Fruit fly (Drosophila melanogaster) whole organism, wandering third instar larva: ENCODE data around the gene CG15253.
"Not testable (repeated sequence)": the region's sequence is repeated elsewhere in the genome, so short reads cannot be mapped to it uniquely, and the experiment has no call there.

Experiments used
- Abd-B ChIP-seq: fragments of >200 bp; optimal IDR thresholded peaks from 2 replicates; lab custom pipeline; 2017; ENCODE audit warnings: missing biosample characterization, missing genetic modification characterization
- CG9705 ChIP-seq: fragments of 200-800 bp; sonication (Bioruptor generic); optimal IDR thresholded peaks from 2 replicates; lab custom pipeline; 2018; ENCODE audit warnings: missing biosample characterization, mild to moderate bottlenecking, missing genetic modification characterization
- CrebA ChIP-seq: fragments of 200-800 bp; sonication (Bioruptor generic); optimal IDR thresholded peaks from 2 replicates; lab custom pipeline; 2016; ENCODE audit warnings: missing biosample characterization, mild to moderate bottlenecking, missing genetic modification characterization, borderline replicate concordance
- Dfd ChIP-seq: fragments of >200 bp; optimal IDR thresholded peaks from 2 replicates; lab custom pipeline; 2017; ENCODE audit warnings: missing biosample characterization, missing genetic modification characterization
- Dif ChIP-seq: fragments of 200-275, 200-300 bp; sonication (Bioruptor generic); optimal IDR thresholded peaks from 2 replicates; lab custom pipeline; 2018; ENCODE audit warnings: missing biosample characterization, missing genetic modification characterization; ENCODE audit not compliant: partially characterized antibody
- GATAd ChIP-seq: sonication (Bioruptor generic); optimal IDR thresholded peaks from 2 replicates; lab custom pipeline; 2016; ENCODE audit warnings: missing biosample characterization, missing genetic modification characterization
- HLH106 ChIP-seq: fragments of 200-800 bp; optimal IDR thresholded peaks from 3 replicates; lab custom pipeline; 2019; ENCODE audit warnings: missing biosample characterization, mild to moderate bottlenecking, missing genetic modification characterization, moderate library complexity
- Hnf4 ChIP-seq: fragments of 200-800 bp; sonication (Bioruptor generic); optimal IDR thresholded peaks from 2 replicates; lab custom pipeline; 2016; ENCODE audit warnings: missing biosample characterization, mild to moderate bottlenecking, missing genetic modification characterization
- Hr78 ChIP-seq: fragments of >200 bp; optimal IDR thresholded peaks from 2 replicates; lab custom pipeline; 2017; ENCODE audit warnings: missing biosample characterization, missing genetic modification characterization
- Hr83 ChIP-seq: fragments of 200-300 bp; sonication (Bioruptor generic); optimal IDR thresholded peaks from 2 replicates; lab custom pipeline; 2016; ENCODE audit warnings: missing biosample characterization, mild to moderate bottlenecking, missing genetic modification characterization, moderate library complexity; ENCODE audit not compliant: poor library complexity, severe bottlenecking
- Jra ChIP-seq: sonication (Bioruptor generic); optimal IDR thresholded peaks from 2 replicates; lab custom pipeline; 2016; ENCODE audit warnings: missing biosample characterization, missing genetic modification characterization
- Mio ChIP-seq: sonication (Bioruptor generic); optimal IDR thresholded peaks from 2 replicates; lab custom pipeline; 2016; ENCODE audit warnings: missing biosample characterization, missing genetic modification characterization
- Myc ChIP-seq: fragments of >200 bp; optimal IDR thresholded peaks from 2 replicates; lab custom pipeline; 2017
- OdsH ChIP-seq: fragments of 200-800 bp; sonication (Bioruptor generic); optimal IDR thresholded peaks from 2 replicates; lab custom pipeline; 2016; ENCODE audit warnings: missing biosample characterization, mild to moderate bottlenecking, missing genetic modification characterization
- Rel ChIP-seq, 2 experiments: fragments of 200-800 bp; sonication (Bioruptor generic) in 1 of 2; optimal IDR thresholded peaks; 2 replicates in 1 of 2; 3 replicates in 1 of 2; lab custom pipeline; 2016 to 2019; ENCODE audit warnings: mild to moderate bottlenecking in 2 of 2, missing biosample characterization in 2 of 2, missing genetic modification characterization in 2 of 2, moderate library complexity in 1 of 2
- Sp1 ChIP-seq: fragments of 200-800 bp; sonication (Bioruptor generic); optimal IDR thresholded peaks from 3 replicates; lab custom pipeline; 2019; ENCODE audit warnings: missing biosample characterization, mild to moderate bottlenecking, missing genetic modification characterization, moderate library complexity
- br ChIP-seq: fragments of 200-800 bp; sonication (Bioruptor generic); optimal IDR thresholded peaks from 2 replicates; lab custom pipeline; 2016; ENCODE audit warnings: missing biosample characterization, missing genetic modification characterization
- brk ChIP-seq: fragments of 200-800 bp; sonication (Bioruptor generic); optimal IDR thresholded peaks from 2 replicates; lab custom pipeline; 2016; ENCODE audit warnings: missing biosample characterization, mild to moderate bottlenecking, missing genetic modification characterization
- dl ChIP-seq, 2 experiments: fragments of 175-275, 200-275 bp in 1 of 2; fragments of 200-275 bp in 1 of 2; sonication (Bioruptor generic); optimal IDR thresholded peaks; lab custom pipeline; 2018; ENCODE audit warnings: mild to moderate bottlenecking in 2 of 2, missing biosample characterization in 2 of 2, missing genetic modification characterization in 2 of 2, moderate library complexity in 2 of 2; ENCODE audit not compliant: partially characterized antibody in 2 of 2, insufficient read depth in 1 of 2
- dmrt93B ChIP-seq: fragments of 200-800 bp; sonication (Bioruptor generic); optimal IDR thresholded peaks from 2 replicates; lab custom pipeline; 2018; ENCODE audit warnings: missing biosample characterization, mild to moderate bottlenecking, missing genetic modification characterization
- dsf ChIP-seq: sonication (Bioruptor generic); optimal IDR thresholded peaks from 2 replicates; lab custom pipeline; 2016; ENCODE audit warnings: missing biosample characterization, missing genetic modification characterization, borderline replicate concordance
- ey ChIP-seq: fragments of 200-800 bp; sonication (Bioruptor generic); optimal IDR thresholded peaks from 2 replicates; lab custom pipeline; 2016; ENCODE audit warnings: missing biosample characterization, missing genetic modification characterization
- fru ChIP-seq: fragments of 200-800 bp; sonication (Bioruptor generic); optimal IDR thresholded peaks from 3 replicates; lab custom pipeline; 2016; ENCODE audit warnings: missing biosample characterization, mild to moderate bottlenecking, missing genetic modification characterization
- h ChIP-seq: fragments of 200-800 bp; sonication (Bioruptor generic); optimal IDR thresholded peaks from 3 replicates; lab custom pipeline; 2016; ENCODE audit warnings: missing biosample characterization, mild to moderate bottlenecking, missing genetic modification characterization
- jim ChIP-seq: fragments of 175-275, 200-325 bp; sonication (Bioruptor generic); optimal IDR thresholded peaks from 2 replicates; lab custom pipeline; 2016; ENCODE audit warnings: missing biosample characterization, mild to moderate bottlenecking, missing genetic modification characterization
- lola ChIP-seq: fragments of >200 bp; optimal IDR thresholded peaks from 2 replicates; lab custom pipeline; 2017; ENCODE audit warnings: missing biosample characterization, missing genetic modification characterization
- pan ChIP-seq: fragments of >200 bp; optimal IDR thresholded peaks from 2 replicates; lab custom pipeline; 2017
- psq ChIP-seq: fragments of 200-800 bp; sonication (Bioruptor generic); optimal IDR thresholded peaks from 3 replicates; lab custom pipeline; 2017; ENCODE audit warnings: missing biosample characterization, mild to moderate bottlenecking, missing genetic modification characterization, moderate library complexity
- rgr ChIP-seq: fragments of 200-800 bp; sonication (Bioruptor generic); optimal IDR thresholded peaks from 3 replicates; lab custom pipeline; 2016; ENCODE audit warnings: missing biosample characterization, mild to moderate bottlenecking, missing genetic modification characterization
- sage ChIP-seq: fragments of 200-800 bp; sonication (Bioruptor generic); optimal IDR thresholded peaks from 2 replicates; lab custom pipeline; 2016; ENCODE audit warnings: missing biosample characterization, mild to moderate bottlenecking, missing genetic modification characterization
- sv ChIP-seq: fragments of 200-800 bp; sonication (Bioruptor generic); optimal IDR thresholded peaks from 3 replicates; lab custom pipeline; 2016; ENCODE audit warnings: missing biosample characterization, missing genetic modification characterization
- tai ChIP-seq: sonication (Bioruptor generic); optimal IDR thresholded peaks from 2 replicates; lab custom pipeline; 2016; ENCODE audit warnings: missing biosample characterization, missing genetic modification characterization
- usp ChIP-seq: fragments of >200 bp; optimal IDR thresholded peaks from 2 replicates; lab custom pipeline; 2017; ENCODE audit warnings: missing biosample characterization, missing genetic modification characterization
- woc ChIP-seq: sonication (Bioruptor generic); optimal IDR thresholded peaks from 2 replicates; lab custom pipeline; 2016; ENCODE audit warnings: missing biosample characterization, mild to moderate bottlenecking, missing genetic modification characterization

CG15253 gene

dm6 chr2L:15616251-15616650 lies at the start of gene CG15253:
CG15253 (minus strand) TSS chr2L:15616351.
- no peak for TF ChIP-seq fru (GFP tag; lab: Kevin White, UChicago)
- TF ChIP-seq jim (GFP tag; lab: Kevin White, UChicago), result no peak
- no peak for TF ChIP-seq Dfd (GFP tag; lab: Kevin White, UChicago)
- TF ChIP-seq CrebA (GFP tag; lab: Kevin White, UChicago), result no peak
- no peak for TF ChIP-seq pan (lab: Kevin White, UChicago)
- TF ChIP-seq Sp1 (GFP tag; lab: Kevin White, UChicago), result no peak
- no peak for TF ChIP-seq lola (GFP tag; lab: Kevin White, UChicago)
- no peak for TF ChIP-seq HLH106 (tag; lab: Kevin White, UChicago)
- no peak for TF ChIP-seq dl (GFP tag; optimal IDR thresholded peaks at IDR 0.05; lab: Kevin White, UChicago; ENCODE audit: insufficient read depth in 1 of 2, partially characterized antibody in 2 of 2)
- no peak for TF ChIP-seq Dif (GFP tag; lab: Kevin White, UChicago)
- no peak for TF ChIP-seq br (GFP tag; lab: Kevin White, UChicago)
- TF ChIP-seq usp (GFP tag; lab: Kevin White, UChicago), result no peak
- no peak for TF ChIP-seq Jra (GFP tag; lab: Kevin White, UChicago)
- no peak for TF ChIP-seq brk (GFP tag; lab: Kevin White, UChicago)
- TF ChIP-seq Hnf4, result no peak
- TF ChIP-seq sv (GFP tag; lab: Kevin White, UChicago), result no peak

DNA sequence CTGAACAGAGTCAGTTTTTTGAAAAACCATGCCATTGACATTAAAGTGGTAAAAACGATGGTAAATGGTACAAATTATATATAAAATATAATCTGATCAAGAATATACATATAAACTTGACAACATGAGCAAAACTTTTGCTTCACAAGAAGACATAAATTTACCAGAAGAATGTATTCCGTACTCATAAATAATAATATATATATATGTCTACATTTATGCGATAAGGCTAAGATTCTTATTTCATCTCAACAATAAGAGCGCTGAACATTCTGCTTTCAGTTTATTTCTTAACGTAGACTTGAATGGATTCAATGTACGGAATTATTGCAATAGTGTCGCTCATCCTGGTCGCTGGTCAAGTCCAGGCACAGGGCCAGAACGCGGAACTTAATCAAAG lies 44.6 kb upstream of the CG15253 start, which contains the start of gene CG18477:
Gene CG18477 (plus strand): TSS at position 301 of the 400 bp plus-strand sequence.
- not testable (repeated sequence) for TF ChIP-seq dsf (GFP tag; lab: Kevin White, UChicago); tai (GFP tag; lab: Kevin White, UChicago); GATAd

DNA sequence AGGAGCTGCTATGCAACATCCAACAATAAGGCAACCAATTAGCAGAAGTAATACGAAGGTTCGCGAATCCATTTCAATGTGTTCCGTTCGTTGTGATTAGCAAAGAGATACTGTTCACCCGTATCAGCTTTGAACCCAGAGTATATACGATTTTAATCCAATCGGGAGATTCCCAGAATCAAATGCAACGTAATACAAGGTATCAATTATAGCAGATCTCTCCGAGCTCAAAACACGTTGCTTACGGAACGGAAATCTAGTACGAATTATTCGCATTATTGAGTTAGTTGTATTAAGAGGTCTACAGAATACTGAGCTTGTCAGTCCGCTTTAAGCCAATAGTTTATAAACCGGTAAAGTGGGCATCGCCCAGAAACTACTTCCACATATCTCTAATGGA lies 43.2 kb upstream of the CG15253 start, which contains the start of gene CG44141:
Gene CG44141 (minus strand): TSS at position 101 of the 400 bp plus-strand sequence.
- not testable (repeated sequence) for TF ChIP-seq tai (GFP tag; lab: Kevin White, UChicago); Hr83 (GFP tag; lab: Kevin White, UChicago); Rel (GFP tag; optimal IDR thresholded peaks at IDR 0.05; lab: Kevin White, UChicago); Rel (tag; optimal IDR thresholded peaks at IDR 0.05; lab: Kevin White, UChicago)

DNA sequence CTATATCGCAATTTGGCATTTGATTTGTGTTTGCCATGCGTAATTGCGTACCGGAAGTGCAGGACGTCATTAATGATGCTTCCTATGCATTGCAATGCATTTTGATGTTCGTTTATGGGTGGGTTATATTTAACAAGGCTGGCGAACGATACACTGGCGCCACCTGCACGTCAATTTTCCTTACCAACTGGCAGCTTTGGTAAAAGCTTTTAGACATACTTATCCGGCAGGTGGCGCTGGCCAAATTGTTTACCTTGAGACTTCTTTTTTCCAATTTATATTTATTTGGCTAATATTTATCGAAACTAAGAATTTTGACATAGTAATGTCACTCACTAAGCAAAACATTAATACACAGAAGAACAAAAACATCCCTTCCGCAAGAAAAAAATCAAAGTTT lies 27.6 kb upstream of the CG15253 start:
- no peak for TF ChIP-seq CG9705
- peak; percentile 65 for TF ChIP-seq Hr83 (GFP tag; lab: Kevin White, UChicago)
- peak; percentile 3 for TF ChIP-seq Myc (lab: Kevin White, UChicago)

- TF ChIP-seq Hr83 (GFP tag; lab: Kevin White, UChicago), result no peak
- TF ChIP-seq psq (GFP tag; lab: Kevin White, UChicago), result no peak
- TF ChIP-seq CG9705, result no peak
- TF ChIP-seq lola (GFP tag; lab: Kevin White, UChicago), result no peak
- no peak for TF ChIP-seq pan (lab: Kevin White, UChicago)
- TF ChIP-seq sage (GFP tag; lab: Kevin White, UChicago), result no peak
- TF ChIP-seq Abd-B (GFP tag; lab: Kevin White, UChicago), result no peak
- TF ChIP-seq h (GFP tag; lab: Kevin White, UChicago), result no peak
- TF ChIP-seq fru (GFP tag; lab: Kevin White, UChicago), result no peak
- TF ChIP-seq woc (GFP tag; lab: Kevin White, UChicago), result no peak
- TF ChIP-seq Rel (GFP tag; optimal IDR thresholded peaks at IDR 0.05; lab: Kevin White, UChicago), result no peak
- no peak for TF ChIP-seq Rel (tag; optimal IDR thresholded peaks at IDR 0.05; lab: Kevin White, UChicago)
- no peak for TF ChIP-seq Myc (lab: Kevin White, UChicago)
- TF ChIP-seq OdsH (GFP tag; lab: Kevin White, UChicago), result no peak
- TF ChIP-seq ey (GFP tag; lab: Kevin White, UChicago), result no peak
- no peak for TF ChIP-seq Dfd (GFP tag; lab: Kevin White, UChicago)
- no peak for TF ChIP-seq dmrt93B (GFP tag; lab: Kevin White, UChicago)
- no peak for TF ChIP-seq Mio (GFP tag; lab: Kevin White, UChicago)
- TF ChIP-seq Jra (GFP tag; lab: Kevin White, UChicago), result no peak
- no peak for TF ChIP-seq rgr
- no peak for TF ChIP-seq Hr78 (GFP tag; lab: Kevin White, UChicago)
These were observed 25.5 kb upstream of the CG15253 start for dm6 chr2L:15641668-15642067.
